Worm (Caenorhabditis elegans) whole organism, mixed stage, embryonic: ENCODE results near the gene tap-1.

ENCODE experiments used
- M03D4.4 ChIP-seq: sonication (generic microtip); optimal IDR thresholded peaks from 2 replicates; lab custom pipeline; 2017; ENCODE audit warnings: mild to moderate bottlenecking, missing genetic modification characterization, missing compliant biosample characterization
- bed-3 ChIP-seq: fragments of 200-800 bp; sonication (Bioruptor generic); optimal IDR thresholded peaks from 3 replicates; lab custom pipeline; 2018; ENCODE audit warnings: mild to moderate bottlenecking, missing genetic modification characterization, moderate library complexity, missing compliant biosample characterization
- blmp-1 ChIP-seq: fragments of 150-350 bp; optimal IDR thresholded peaks from 2 replicates; lab custom pipeline; 2014; ENCODE audit warnings: missing biosample characterization, missing genetic modification characterization
- ceh-43 ChIP-seq: fragments of 200-800 bp; sonication (Bioruptor generic); optimal IDR thresholded peaks from 2 replicates; lab custom pipeline; 2018; ENCODE audit warnings: mild to moderate bottlenecking, missing genetic modification characterization, moderate library complexity, missing compliant biosample characterization
- ceh-83 ChIP-seq: fragments of 200-800 bp; sonication (Bioruptor generic); optimal IDR thresholded peaks from 2 replicates; lab custom pipeline; 2018; ENCODE audit warnings: mild to moderate bottlenecking, missing genetic modification characterization, missing compliant biosample characterization
- ces-1 ChIP-seq: fragments of 150-350 bp; optimal IDR thresholded peaks from 2 replicates; lab custom pipeline; 2014; ENCODE audit warnings: missing biosample characterization, missing genetic modification reagents, missing genetic modification characterization
- cnd-1 ChIP-seq: fragments of 200-800 bp; sonication (Bioruptor generic); optimal IDR thresholded peaks from 2 replicates; lab custom pipeline; 2018; ENCODE audit warnings: mild to moderate bottlenecking, missing genetic modification characterization, missing compliant biosample characterization
- drap-1 ChIP-seq: fragments of 200-800 bp; sonication (Bioruptor generic); optimal IDR thresholded peaks from 3 replicates; lab custom pipeline; 2018; ENCODE audit warnings: mild to moderate bottlenecking, missing genetic modification characterization, missing compliant biosample characterization
- elt-3 ChIP-seq: fragments of 150-350 bp; optimal IDR thresholded peaks from 2 replicates; lab custom pipeline; 2014; ENCODE audit warnings: missing biosample characterization, missing genetic modification characterization
- flh-1 ChIP-seq: fragments of 200-800 bp; sonication (Bioruptor generic); optimal IDR thresholded peaks from 2 replicates; lab custom pipeline; 2018; ENCODE audit warnings: mild to moderate bottlenecking, missing genetic modification characterization, moderate library complexity, missing compliant biosample characterization
- ham-2 ChIP-seq: fragments of 200-800 bp; sonication (Bioruptor generic); optimal IDR thresholded peaks from 2 replicates; lab custom pipeline; 2018; ENCODE audit warnings: mild to moderate bottlenecking, missing genetic modification characterization, missing compliant biosample characterization
- hlh-1 ChIP-seq: fragments of 150-350 bp; optimal IDR thresholded peaks from 2 replicates; lab custom pipeline; 2014; ENCODE audit warnings: missing biosample characterization, missing genetic modification reagents, missing genetic modification characterization
- mab-5 ChIP-seq: fragments of 150-350 bp; optimal IDR thresholded peaks from 2 replicates; lab custom pipeline; 2014; ENCODE audit warnings: missing biosample characterization, missing genetic modification characterization
- mep-1 ChIP-seq: fragments of 150-350 bp; optimal IDR thresholded peaks from 2 replicates; lab custom pipeline; 2017; ENCODE audit warnings: missing biosample characterization, missing genetic modification reagents, missing genetic modification characterization, inconsistent platforms
- mls-2 ChIP-seq: sonication (generic microtip); optimal IDR thresholded peaks from 2 replicates; lab custom pipeline; 2016; ENCODE audit warnings: mild to moderate bottlenecking, missing genetic modification characterization, moderate library complexity, missing compliant biosample characterization
- nhr-237 ChIP-seq: fragments of 150-350 bp; optimal IDR thresholded peaks from 2 replicates; lab custom pipeline; 2014; ENCODE audit warnings: missing biosample characterization, missing genetic modification characterization
- pha-4 ChIP-seq: fragments of 150-350 bp; optimal IDR thresholded peaks from 2 replicates; lab custom pipeline; 2018; ENCODE audit warnings: missing biosample characterization, missing genetic modification reagents, missing genetic modification characterization
- sem-2 ChIP-seq: fragments of 200-800 bp; sonication (Bioruptor generic); optimal IDR thresholded peaks from 2 replicates; lab custom pipeline; 2018; ENCODE audit warnings: mild to moderate bottlenecking, missing genetic modification characterization, missing compliant biosample characterization
- sptf-1 ChIP-seq: sonication (generic microtip); optimal IDR thresholded peaks from 2 replicates; lab custom pipeline; 2017; ENCODE audit warnings: mild to moderate bottlenecking, missing genetic modification characterization, moderate library complexity, missing compliant biosample characterization
- unc-120 ChIP-seq: sonication (generic microtip); optimal IDR thresholded peaks from 2 replicates; lab custom pipeline; 2017; ENCODE audit warnings: missing genetic modification characterization, missing compliant biosample characterization; ENCODE audit not compliant: poor library complexity, severe bottlenecking
- unc-62 ChIP-seq: fragments of 150-350 bp; optimal IDR thresholded peaks from 2 replicates; lab custom pipeline; 2014; ENCODE audit warnings: missing biosample characterization, missing genetic modification reagents, missing genetic modification characterization

tap-1 gene

ce11 chrX:14636157-14636556 lies 46.7 kb downstream of the tap-1 start, which contains the start of gene F54E4.3:
TSS of gene F54E4.3 (minus strand) at chrX:14636421.
- TF ChIP-seq unc-62 (GFP tag; lab: Kevin White, UChicago) (peak; percentile 41), mls-2 (tag; lab: Kevin White, UChicago) (no peak)

- TF ChIP-seq ham-2 (GFP tag; lab: Kevin White, UChicago): peak; percentile 11
- no peak for TF ChIP-seq mab-5 (tag; lab: Kevin White, UChicago)
- no peak for TF ChIP-seq blmp-1
- peak; percentile 87 for TF ChIP-seq sptf-1 (tag; lab: Kevin White, UChicago)
- TF ChIP-seq drap-1 (GFP tag; lab: Kevin White, UChicago): peak; percentile 43
- no peak for TF ChIP-seq pha-4
- peak; percentile 13 for TF ChIP-seq ceh-43 (GFP tag; lab: Kevin White, UChicago)
- peak; percentile 57 for TF ChIP-seq mls-2 (tag; lab: Kevin White, UChicago)
- no peak for TF ChIP-seq mep-1 (tag; lab: Kevin White, UChicago)
- TF ChIP-seq cnd-1 (tag; lab: Kevin White, UChicago): peak; percentile 74
- TF ChIP-seq M03D4.4 (tag; lab: Kevin White, UChicago): peak; percentile 20
- TF ChIP-seq ceh-83 (GFP tag; lab: Kevin White, UChicago): peak; percentile 9
- peak; percentile 97 for TF ChIP-seq ces-1 (GFP tag; lab: Kevin White, UChicago)
- TF ChIP-seq unc-62 (GFP tag; lab: Kevin White, UChicago): peak; percentile 62
- no peak for TF ChIP-seq flh-1 (GFP tag; lab: Kevin White, UChicago)
- peak; percentile 19 for TF ChIP-seq hlh-1 (tag; lab: Kevin White, UChicago)
These were observed 47.3 kb downstream of the tap-1 start for ce11 chrX:14636712-14637111.

ce11 chrX:14637445-14637844 lies 48.0 kb downstream of the tap-1 start:
- no peak for TF ChIP-seq pha-4
- TF ChIP-seq mab-5 (tag; lab: Kevin White, UChicago): no peak
- TF ChIP-seq sem-2 (GFP tag; lab: Kevin White, UChicago): no peak

DNA sequence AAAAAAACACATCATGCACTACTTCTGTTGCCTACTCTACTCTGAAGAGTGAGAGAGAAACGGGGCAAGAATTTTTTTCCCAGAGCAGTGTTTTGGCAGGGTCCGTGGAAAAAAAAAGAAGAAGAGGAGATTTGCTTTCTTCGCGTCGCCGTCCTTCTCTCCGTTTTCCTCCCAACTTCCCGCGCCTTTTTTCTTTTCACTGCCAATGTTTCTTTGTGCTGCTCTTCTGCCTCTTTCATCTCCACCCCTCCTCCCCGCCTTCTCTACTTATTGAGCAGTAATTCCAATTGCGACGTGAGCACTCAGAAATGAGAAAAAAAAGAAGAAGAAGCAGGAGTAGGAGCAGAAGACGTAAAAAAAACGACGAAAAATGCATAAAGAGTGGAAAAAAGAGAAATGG lies 50.5 kb downstream of the tap-1 start:
- TF ChIP-seq mls-2 (tag; lab: Kevin White, UChicago): peak; percentile 22
- TF ChIP-seq blmp-1: no peak
- no peak for TF ChIP-seq bed-3
- peak; percentile 69 for TF ChIP-seq ces-1 (GFP tag; lab: Kevin White, UChicago)
- no peak for TF ChIP-seq elt-3 (tag; lab: Kevin White, UChicago)
- TF ChIP-seq unc-120 (tag; lab: Kevin White, UChicago): peak; percentile 39
- no peak for TF ChIP-seq ceh-43 (GFP tag; lab: Kevin White, UChicago)
- TF ChIP-seq nhr-237 (tag; lab: Kevin White, UChicago): no peak
